Worm (Caenorhabditis elegans): Measurements from ENCODE around the gene fbxb-9.

ce11 chrIV:11183991-11184390 is 21.6 kb upstream of the fbxb-9 start, which contains the start of gene nuaf-3:
- no peak for TF ChIP-seq lin-11 (tag; optimal IDR thresholded peaks at IDR 0.05)
- no peak for TF ChIP-seq snpc-4 (tag; optimal IDR thresholded peaks at IDR 0.05)
- TF ChIP-seq elt-3 (tag; optimal IDR thresholded peaks at IDR 0.05) = no peak
- no peak for TF ChIP-seq nhr-237 (tag; optimal IDR thresholded peaks at IDR 0.05)
- no peak for TF ChIP-seq nhr-77 (tag; optimal IDR thresholded peaks at IDR 0.05)
- no peak for TF ChIP-seq lsy-2 (tag; optimal IDR thresholded peaks at IDR 0.05)
- no peak for TF ChIP-seq unc-39 (tag; optimal IDR thresholded peaks at IDR 0.05)
- no peak for TF ChIP-seq ama-1 (optimal IDR thresholded peaks at IDR 0.05)
- TF ChIP-seq unc-62 (GFP tag; optimal IDR thresholded peaks at IDR 0.05) = no peak
- no peak for TF ChIP-seq nhr-10 (tag; optimal IDR thresholded peaks at IDR 0.05)
- no peak for TF ChIP-seq ztf-11 (tag; optimal IDR thresholded peaks at IDR 0.05)
